Worm (Caenorhabditis elegans) whole organism, L4 larva: ENCODE measurements around the gene Y43F8C.13.

Experiments used
- F44E2.7 ChIP-seq: fragments of 200-800 bp; sonication (Bioruptor generic); IDR thresholded peaks from 2 replicates; pipeline ENCODE4 v2.1.2; 2022; ENCODE audit warnings: missing genetic modification characterization, missing compliant biosample characterization
- ZK546.5 ChIP-seq, 2 experiments: sonication (generic microtip); optimal IDR thresholded peaks; 2 replicates each; lab custom pipeline; 2017; ENCODE audit warnings: missing biosample characterization in 2 of 2, missing genetic modification characterization in 2 of 2
- ama-1 ChIP-seq: fragments of 150-350 bp; optimal IDR thresholded peaks from 2 replicates; lab custom pipeline; 2014; ENCODE audit warnings: inconsistent platforms, mixed read lengths
- lsy-2 ChIP-seq, 2 experiments: fragments of 150-350 bp in 1 of 2; sonication (generic microtip) in 1 of 2; optimal IDR thresholded peaks; 2 replicates each; lab custom pipeline; 2014 to 2017; ENCODE audit warnings: missing biosample characterization in 2 of 2, missing genetic modification characterization in 2 of 2
- nhr-10 ChIP-seq: fragments of 150-350 bp; optimal IDR thresholded peaks from 2 replicates; lab custom pipeline; 2014; ENCODE audit warnings: missing biosample characterization, missing genetic modification characterization
- nhr-25 ChIP-seq: sonication (generic microtip); optimal IDR thresholded peaks from 2 replicates; lab custom pipeline; 2017; ENCODE audit warnings: missing genetic modification characterization, mild to moderate bottlenecking, missing compliant biosample characterization, antibody characterized with exemption, moderate library complexity, borderline replicate concordance; ENCODE audit not compliant: insufficient read depth
- nhr-41 ChIP-seq: fragments of 200-800 bp; sonication (Bioruptor generic); IDR thresholded peaks from 2 replicates; pipeline ENCODE4 v1.3.6; 2022; ENCODE audit warnings: missing genetic modification reagents, missing genetic modification characterization, missing compliant biosample characterization
- snpc-4 ChIP-seq: fragments of 150-350 bp; optimal IDR thresholded peaks from 2 replicates; lab custom pipeline; 2014; ENCODE audit warnings: missing biosample characterization, missing genetic modification characterization
- spr-3 ChIP-seq: fragments of 200-800 bp; sonication (Bioruptor generic); optimal IDR thresholded peaks from 2 replicates; lab custom pipeline; 2018; ENCODE audit warnings: mild to moderate bottlenecking, missing genetic modification characterization, missing compliant biosample characterization

DNA sequence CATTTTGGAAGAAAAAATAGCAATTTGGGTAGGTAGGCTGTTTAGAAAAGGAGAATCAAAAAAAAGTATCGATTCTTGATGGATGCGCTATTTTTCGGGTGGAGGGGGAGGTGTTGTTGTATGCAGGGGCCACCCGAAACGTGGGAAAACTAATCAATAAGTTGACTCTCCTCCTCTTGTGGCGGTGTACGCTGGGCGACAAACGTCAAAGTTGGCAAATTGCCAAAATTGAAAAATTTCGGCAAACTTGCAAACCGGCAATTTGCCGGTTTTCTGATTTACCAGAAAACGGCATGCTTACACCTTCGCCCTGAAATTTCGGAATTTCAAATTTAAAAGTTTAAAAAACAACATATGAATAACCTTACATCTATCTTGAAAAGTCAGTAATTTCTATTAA, 43.8 kb upstream of the Y43F8C.13 start, which contains the start of gene W04E12.2:
- TF ChIP-seq nhr-41 (GFP tag; lab: Robert Waterston, UW) (no peak), ZK546.5 (tag; optimal IDR thresholded peaks at IDR 0.05; lab: Kevin White, UChicago) (no peak), ama-1 (no peak), nhr-25 (tag; lab: Kevin White, UChicago) (no peak), spr-3 (no peak), lsy-2 (tag; optimal IDR thresholded peaks at IDR 0.05; lab: Kevin White, UChicago) (no peak), nhr-10 (tag; lab: Kevin White, UChicago) (no peak), F44E2.7 (GFP tag; lab: Robert Waterston, UW) (no peak), snpc-4 (tag; lab: Kevin White, UChicago) (no peak)
